Fruit fly (Drosophila melanogaster) whole organism, adult: ENCODE measurements around the gene Wnt5.

Source experiments
- CG12768 ChIP-seq: fragments of 200-800 bp; sonication (Bioruptor generic); optimal IDR thresholded peaks from 2 replicates; lab custom pipeline; 2017; ENCODE audit warnings: missing biosample characterization, missing genetic modification characterization, mild to moderate bottlenecking, moderate library complexity, missing genetic modification reagents
- CG14711 ChIP-seq: fragments of 200-800 bp; sonication (Bioruptor generic); optimal IDR thresholded peaks from 2 replicates; lab custom pipeline; 2018; ENCODE audit warnings: missing biosample characterization, mild to moderate bottlenecking, missing genetic modification characterization, moderate library complexity
- CG1620 ChIP-seq: fragments of 200-800 bp; sonication (Bioruptor generic); optimal IDR thresholded peaks from 2 replicates; lab custom pipeline; 2016; ENCODE audit warnings: missing biosample characterization, missing genetic modification characterization
- CG5204 ChIP-seq: fragments of 200-800 bp; sonication (Bioruptor generic); optimal IDR thresholded peaks from 2 replicates; lab custom pipeline; 2016; ENCODE audit warnings: missing biosample characterization, missing genetic modification characterization
- CG7101 ChIP-seq: fragments of 200-800 bp; sonication (Bioruptor generic); optimal IDR thresholded peaks from 2 replicates; lab custom pipeline; 2018; ENCODE audit warnings: missing biosample characterization, mild to moderate bottlenecking, missing genetic modification characterization, moderate library complexity
- Crg-1 ChIP-seq: fragments of 200-800 bp; sonication (Bioruptor generic); optimal IDR thresholded peaks from 2 replicates; lab custom pipeline; 2016; ENCODE audit warnings: missing biosample characterization, missing genetic modification characterization
- Mnt ChIP-seq: fragments of 200-800 bp; sonication (Bioruptor generic); optimal IDR thresholded peaks from 2 replicates; lab custom pipeline; 2016; ENCODE audit warnings: missing biosample characterization, mild to moderate bottlenecking, missing genetic modification characterization
- cic ChIP-seq: fragments of 200-800 bp; sonication (Bioruptor generic); optimal IDR thresholded peaks from 2 replicates; lab custom pipeline; 2017; ENCODE audit warnings: missing biosample characterization, mild to moderate bottlenecking, missing genetic modification characterization, moderate library complexity
- cnc ChIP-seq, 2 experiments: fragments of >200 bp; optimal IDR thresholded peaks; 2 replicates each; lab custom pipeline; 2017
- ovo ChIP-seq: fragments of 200-800 bp; sonication (Bioruptor generic); optimal IDR thresholded peaks from 2 replicates; lab custom pipeline; 2016; ENCODE audit warnings: missing biosample characterization, missing genetic modification characterization
- pad ChIP-seq: fragments of 200-800 bp; sonication (Bioruptor generic); optimal IDR thresholded peaks from 3 replicates; lab custom pipeline; 2017; ENCODE audit warnings: missing biosample characterization, missing genetic modification characterization, mild to moderate bottlenecking, moderate library complexity, missing genetic modification reagents

DNA sequence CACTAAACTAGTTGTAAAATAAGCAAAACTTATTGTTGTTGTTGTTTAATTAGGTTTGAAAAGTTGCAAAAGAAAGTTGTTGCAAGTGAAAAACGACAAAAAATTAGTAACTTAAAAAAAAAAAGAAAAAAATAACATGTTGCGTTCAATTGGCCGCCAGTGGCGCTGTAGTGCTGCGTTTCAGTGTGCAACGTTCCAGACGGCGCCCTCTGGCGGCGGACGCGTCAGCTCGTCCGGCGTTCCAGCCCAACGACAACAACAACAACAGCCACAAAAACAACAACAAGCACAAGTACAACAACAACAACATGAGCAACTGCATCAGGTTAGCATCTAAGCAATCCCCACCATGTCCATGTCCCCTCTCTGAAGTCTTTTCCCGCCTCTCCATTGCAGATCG lies 12.2 kb upstream of the Wnt5 start:
- TF ChIP-seq Crg-1 (no peak), cic (GFP tag; lab: Kevin White, UChicago) (no peak), Mnt (GFP tag; lab: Kevin White, UChicago) (no peak), CG5204 (no peak), CG14711 (tag; lab: Kevin White, UChicago) (no peak), cnc (optimal IDR thresholded peaks at IDR 0.05; lab: Kevin White, UChicago) (no peak), CG12768 (no peak), ovo (GFP tag; lab: Kevin White, UChicago) (no peak), CG1620 (GFP tag; lab: Kevin White, UChicago) (no peak), pad (no peak), CG7101 (no peak)
